Worm (Caenorhabditis elegans) whole organism, L1 larva: Measurements from ENCODE around the gene ZK632.9.

ENCODE experiments used
- C04F5.9 ChIP-seq: sonication (generic microtip); optimal IDR thresholded peaks from 2 replicates; lab custom pipeline; 2016; ENCODE audit warnings: missing genetic modification characterization, missing compliant biosample characterization
- C16A3.4 ChIP-seq: fragments of 150-350 bp; optimal IDR thresholded peaks from 2 replicates; lab custom pipeline; 2014; ENCODE audit warnings: missing biosample characterization, missing genetic modification characterization
- aly-2 ChIP-seq: fragments of 150-350 bp; optimal IDR thresholded peaks from 2 replicates; lab custom pipeline; 2014; ENCODE audit warnings: missing biosample characterization, missing genetic modification characterization
- ama-1 ChIP-seq: fragments of 150-350 bp; optimal IDR thresholded peaks from 2 replicates; lab custom pipeline; 2014
- ceh-63 ChIP-seq: fragments of 200-800 bp; sonication (Bioruptor generic); optimal IDR thresholded peaks from 2 replicates; lab custom pipeline; 2018; ENCODE audit warnings: mild to moderate bottlenecking, missing genetic modification characterization, missing compliant biosample characterization
- ceh-8 ChIP-seq: fragments of 200-800 bp; sonication (Bioruptor generic); optimal IDR thresholded peaks from 2 replicates; lab custom pipeline; 2018; ENCODE audit warnings: mild to moderate bottlenecking, missing genetic modification characterization, moderate library complexity, missing compliant biosample characterization
- ceh-82 ChIP-seq, 3 experiments: fragments of 150-350 bp in 1 of 3; sonication (generic microtip) in 2 of 3; optimal IDR thresholded peaks; 2 replicates each; lab custom pipeline; 2014 to 2017; ENCODE audit warnings: missing biosample characterization in 3 of 3, missing genetic modification characterization in 3 of 3
- ceh-88 ChIP-seq: fragments of 200-800 bp; sonication (Bioruptor generic); IDR thresholded peaks from 2 replicates; pipeline ENCODE4 v1.3.6; 2022; ENCODE audit warnings: missing genetic modification characterization, missing compliant biosample characterization
- ces-1 ChIP-seq: fragments of 150-350 bp; optimal IDR thresholded peaks from 2 replicates; lab custom pipeline; 2014; ENCODE audit warnings: missing biosample characterization, missing genetic modification reagents, missing genetic modification characterization
- efl-1 ChIP-seq, 4 experiments: fragments of 150-350 bp; optimal IDR thresholded peaks in 3 of 4; peaks in 1 of 4; 1 replicate in 1 of 4; 2 replicates in 3 of 4; lab custom pipeline; 2014; ENCODE audit warnings: missing biosample characterization in 2 of 4, missing genetic modification characterization in 2 of 4, missing genetic modification reagents in 2 of 4
- elt-3 ChIP-seq, 6 experiments: fragments of 150-350 bp in 1 of 6; sonication (generic microtip); optimal IDR thresholded peaks; 2 replicates each; lab custom pipeline; 2017 to 2018; ENCODE audit warnings: missing biosample characterization in 6 of 6, missing genetic modification characterization in 6 of 6, inconsistent platforms in 1 of 6
- fkh-10 ChIP-seq: sonication (generic microtip); optimal IDR thresholded peaks from 2 replicates; lab custom pipeline; 2017; ENCODE audit warnings: missing biosample characterization, missing genetic modification reagents, missing genetic modification characterization
- fkh-4 ChIP-seq: sonication (generic microtip); optimal IDR thresholded peaks from 2 replicates; lab custom pipeline; 2016; ENCODE audit warnings: missing compliant biosample characterization, missing genetic modification characterization, borderline replicate concordance
- fkh-8 ChIP-seq: sonication (generic microtip); optimal IDR thresholded peaks from 2 replicates; lab custom pipeline; 2016; ENCODE audit warnings: mild to moderate bottlenecking, missing genetic modification characterization, missing compliant biosample characterization
- grh-1 ChIP-seq: fragments of 200-800 bp; sonication (Bioruptor generic); IDR thresholded peaks from 2 replicates; pipeline ENCODE4 v1.3.6; 2022; ENCODE audit warnings: missing genetic modification reagents, missing genetic modification characterization, missing compliant biosample characterization
- hlh-17 ChIP-seq: fragments of 200-800 bp; sonication (Bioruptor generic); optimal IDR thresholded peaks from 2 replicates; lab custom pipeline; 2018; ENCODE audit warnings: missing genetic modification characterization, mild to moderate bottlenecking, missing compliant biosample characterization, moderate library complexity, borderline replicate concordance
- hpl-2 ChIP-seq: fragments of 150-350 bp; optimal IDR thresholded peaks from 2 replicates; lab custom pipeline; 2014; ENCODE audit warnings: missing biosample characterization, missing genetic modification reagents, missing genetic modification characterization
- irx-1 ChIP-seq: sonication (generic microtip); optimal IDR thresholded peaks from 2 replicates; lab custom pipeline; 2016; ENCODE audit warnings: missing genetic modification characterization, missing compliant biosample characterization
- jun-1 ChIP-seq: fragments of 150-350 bp; optimal IDR thresholded peaks from 2 replicates; lab custom pipeline; 2014; ENCODE audit warnings: missing biosample characterization, missing genetic modification reagents, missing genetic modification characterization
- lin-13 ChIP-seq: fragments of 150-350 bp; optimal IDR thresholded peaks from 2 replicates; lab custom pipeline; 2014; ENCODE audit warnings: missing biosample characterization, missing genetic modification reagents, missing genetic modification characterization
- lin-15B ChIP-seq: fragments of 150-350 bp; sonication (generic microtip); optimal IDR thresholded peaks from 3 replicates; lab custom pipeline; 2014; ENCODE audit warnings: missing biosample characterization, missing genetic modification characterization
- lin-35 ChIP-seq, 2 experiments: fragments of 150-350 bp; optimal IDR thresholded peaks; 2 replicates each; lab custom pipeline; 2014; ENCODE audit warnings: missing biosample characterization in 2 of 2, missing genetic modification characterization in 2 of 2, missing genetic modification reagents in 2 of 2
- lin-39 ChIP-seq: fragments of 150-350 bp; optimal IDR thresholded peaks from 2 replicates; lab custom pipeline; 2014; ENCODE audit warnings: missing biosample characterization, missing genetic modification reagents, missing genetic modification characterization
- lir-3 ChIP-seq: sonication (generic microtip); optimal IDR thresholded peaks from 2 replicates; lab custom pipeline; 2016; ENCODE audit warnings: mild to moderate bottlenecking, missing genetic modification characterization, moderate library complexity, missing compliant biosample characterization; ENCODE audit not compliant: poor library complexity
- lsy-2 ChIP-seq, 2 experiments: fragments of 150-350 bp; optimal IDR thresholded peaks; 2 replicates each; lab custom pipeline; 2014; ENCODE audit warnings: missing biosample characterization in 2 of 2, missing genetic modification characterization in 2 of 2
- mdl-1 ChIP-seq, 2 experiments: fragments of 150-350 bp; optimal IDR thresholded peaks; 2 replicates each; lab custom pipeline; 2014 to 2017; ENCODE audit warnings: missing biosample characterization in 2 of 2, missing genetic modification characterization in 2 of 2, inconsistent platforms in 1 of 2
- mef-2 ChIP-seq: fragments of 150-350 bp; optimal IDR thresholded peaks from 2 replicates; lab custom pipeline; 2014; ENCODE audit warnings: missing biosample characterization, missing genetic modification characterization
- mep-1 ChIP-seq: fragments of 150-350 bp; optimal IDR thresholded peaks from 2 replicates; lab custom pipeline; 2014; ENCODE audit warnings: missing biosample characterization, missing genetic modification characterization
- nhr-12 ChIP-seq: sonication (generic microtip); optimal IDR thresholded peaks from 2 replicates; lab custom pipeline; 2017; ENCODE audit warnings: missing biosample characterization, missing genetic modification characterization
- nhr-19 ChIP-seq: fragments of 200-800 bp; sonication (Bioruptor generic); conservative IDR thresholded peaks from 2 replicates; pipeline ENCODE4 v1.3.6; 2022; ENCODE audit warnings: missing genetic modification characterization, missing compliant biosample characterization
- nhr-20 ChIP-seq: sonication (generic microtip); optimal IDR thresholded peaks from 2 replicates; lab custom pipeline; 2016; ENCODE audit warnings: mild to moderate bottlenecking, missing genetic modification characterization, missing compliant biosample characterization
- nhr-237 ChIP-seq: fragments of 150-350 bp; optimal IDR thresholded peaks from 2 replicates; lab custom pipeline; 2014; ENCODE audit warnings: missing biosample characterization, missing genetic modification characterization
- nhr-71 ChIP-seq: sonication (generic microtip); optimal IDR thresholded peaks from 2 replicates; lab custom pipeline; 2016; ENCODE audit warnings: mild to moderate bottlenecking, missing genetic modification characterization, moderate library complexity, missing compliant biosample characterization
- nhr-77 ChIP-seq: fragments of 150-350 bp; optimal IDR thresholded peaks from 2 replicates; lab custom pipeline; 2014; ENCODE audit warnings: missing biosample characterization, missing genetic modification characterization
- nhr-84 ChIP-seq: sonication (generic microtip); optimal IDR thresholded peaks from 2 replicates; lab custom pipeline; 2017; ENCODE audit warnings: missing biosample characterization, missing genetic modification characterization
- nhr-85 ChIP-seq: sonication (generic microtip); peaks from one replicate; lab custom pipeline; 2016; ENCODE audit warnings: missing genetic modification characterization, inconsistent platforms, missing compliant biosample characterization
- pag-3 ChIP-seq: sonication (generic microtip); optimal IDR thresholded peaks from 2 replicates; lab custom pipeline; 2017; ENCODE audit warnings: missing genetic modification characterization, mild to moderate bottlenecking, missing compliant biosample characterization, antibody characterized with exemption, borderline replicate concordance; ENCODE audit not compliant: insufficient read depth
- pax-3 ChIP-seq: fragments of 200-800 bp; sonication (Bioruptor generic); optimal IDR thresholded peaks from 2 replicates; lab custom pipeline; 2018; ENCODE audit warnings: mild to moderate bottlenecking, missing genetic modification characterization, moderate library complexity, missing compliant biosample characterization
- pqm-1 ChIP-seq: sonication (generic microtip); optimal IDR thresholded peaks from 3 replicates; lab custom pipeline; 2017; ENCODE audit warnings: missing biosample characterization, missing genetic modification characterization
- rnt-1 ChIP-seq: sonication (generic microtip); optimal IDR thresholded peaks from 2 replicates; lab custom pipeline; 2016; ENCODE audit warnings: mild to moderate bottlenecking, missing genetic modification characterization, moderate library complexity, missing compliant biosample characterization
- snpc-4 ChIP-seq: fragments of 150-350 bp; optimal IDR thresholded peaks from 2 replicates; lab custom pipeline; 2014; ENCODE audit warnings: missing biosample characterization, missing genetic modification characterization
- swsn-7 ChIP-seq: sonication (generic microtip); optimal IDR thresholded peaks from 2 replicates; lab custom pipeline; 2016; ENCODE audit warnings: missing genetic modification characterization, missing compliant biosample characterization
- tlp-1 ChIP-seq: fragments of 150-350 bp; optimal IDR thresholded peaks from 2 replicates; lab custom pipeline; 2014; ENCODE audit warnings: missing biosample characterization, missing genetic modification characterization
- unc-130 ChIP-seq: fragments of 150-350 bp; optimal IDR thresholded peaks from 2 replicates; lab custom pipeline; 2017; ENCODE audit warnings: missing biosample characterization, missing genetic modification characterization, inconsistent platforms
- unc-30 ChIP-seq: sonication (generic microtip); optimal IDR thresholded peaks from 2 replicates; lab custom pipeline; 2017; ENCODE audit warnings: missing biosample characterization, missing genetic modification characterization
- unc-98 ChIP-seq: fragments of 200-800 bp; sonication (Bioruptor generic); IDR thresholded peaks from 2 replicates; pipeline ENCODE4 v1.3.6; 2022; ENCODE audit warnings: missing genetic modification characterization, missing compliant biosample characterization
- vab-15 ChIP-seq: sonication (generic microtip); optimal IDR thresholded peaks from 2 replicates; lab custom pipeline; 2017; ENCODE audit warnings: missing genotype, mild to moderate bottlenecking, missing genetic modification characterization, missing compliant biosample characterization
- zag-1 ChIP-seq: fragments of 150-350 bp; optimal IDR thresholded peaks from 2 replicates; lab custom pipeline; 2014; ENCODE audit warnings: missing biosample characterization, missing genetic modification characterization
- ztf-11 ChIP-seq, 2 experiments: sonication (generic microtip); optimal IDR thresholded peaks; 2 replicates each; lab custom pipeline; 2016 to 2017; ENCODE audit warnings: missing genetic modification characterization in 2 of 2, missing biosample characterization in 1 of 2, missing compliant biosample characterization in 1 of 2
- ztf-4 ChIP-seq: fragments of 150-350 bp; optimal IDR thresholded peaks from 2 replicates; lab custom pipeline; 2014; ENCODE audit warnings: missing biosample characterization, missing genetic modification characterization

ZK632.9 gene

ce11 chrIII:9827163-9827951, 2.1 kb upstream of the ZK632.9 start, which contains the start of the genes ZK632.10 and ZK632.11 (continued):
- TF ChIP-seq ztf-11 (tag; optimal IDR thresholded peaks at IDR 0.05; lab: Kevin White, UChicago) (no peak), unc-98 (GFP tag; lab: Robert Waterston, UW) (no peak), snpc-4 (tag; lab: Kevin White, UChicago) (no peak), pag-3 (tag; lab: Kevin White, UChicago) (no peak), lin-39 (tag; lab: Kevin White, UChicago) (no peak), lin-13 (GFP tag; lab: Kevin White, UChicago) (peak; percentile 47), zag-1 (tag; lab: Kevin White, UChicago) (no peak), C16A3.4 (tag; lab: Kevin White, UChicago) (peak; percentile 55), nhr-20 (no peak), nhr-12 (tag; lab: Kevin White, UChicago) (no peak), mdl-1 (tag; optimal IDR thresholded peaks at IDR 0.05; lab: Kevin White, UChicago) (peak in 1 of 2 experiments; percentile 47), efl-1 (optimal IDR thresholded peaks at IDR 0.05; lab: Kevin White, UChicago) (peak; percentile 47 to 48), efl-1 (GFP tag; optimal IDR thresholded peaks at IDR 0.05 in 1 of 2; lab: Kevin White, UChicago) (peak in 1 of 2 experiments; percentile 59), nhr-19 (peak; percentile 23; the same call in 1 of the 2 replicates), pax-3 (tag; lab: Kevin White, UChicago) (no peak), fkh-8 (peak; percentile 15), unc-30 (tag; lab: Kevin White, UChicago) (no peak), ceh-63 (no peak), ama-1 (lab: Kevin White, UChicago) (no peak), fkh-4 (tag; lab: Kevin White, UChicago) (no peak), lin-15B (tag; lab: Kevin White, UChicago) (peak; percentile 15), nhr-84 (no peak), C04F5.9 (tag; lab: Kevin White, UChicago) (peak; percentile 3), ceh-8 (GFP tag; lab: Kevin White, UChicago) (no peak), fkh-10 (no peak), rnt-1 (tag; lab: Kevin White, UChicago) (peak; percentile 55), grh-1 (GFP tag; lab: Robert Waterston, UW) (no peak), ceh-88 (GFP tag; lab: Robert Waterston, UW) (no peak), hpl-2 (GFP tag; lab: Kevin White, UChicago) (no peak), ztf-4 (tag; lab: Kevin White, UChicago) (no peak), hlh-17 (GFP tag; lab: Kevin White, UChicago) (no peak), mef-2 (tag; lab: Kevin White, UChicago) (no peak), elt-3 (tag; optimal IDR thresholded peaks at IDR 0.05; lab: Kevin White, UChicago) (peak in 1 of 6 experiments; percentile 29), lir-3 (no peak), unc-130 (peak; percentile 42), nhr-85 (peak; percentile 53)

- no peak for TF ChIP-seq ces-1 (GFP tag; lab: Kevin White, UChicago)
- peak; percentile 76 for TF ChIP-seq mep-1 (tag; lab: Kevin White, UChicago)
- no peak for TF ChIP-seq nhr-237 (tag; lab: Kevin White, UChicago)
- TF ChIP-seq nhr-20 = peak; percentile 71
- TF ChIP-seq jun-1 (tag; lab: Kevin White, UChicago) = peak; percentile 17
- peak; percentile 15 for TF ChIP-seq aly-2 (tag; lab: Kevin White, UChicago)
- no peak for TF ChIP-seq mef-2 (tag; lab: Kevin White, UChicago)
- no peak for TF ChIP-seq lin-15B (tag; lab: Kevin White, UChicago)
- TF ChIP-seq hpl-2 (GFP tag; lab: Kevin White, UChicago) = peak; percentile 10
- peak; percentile 89 for TF ChIP-seq ama-1 (lab: Kevin White, UChicago)
- peak; percentile 1 for TF ChIP-seq nhr-77
- peak in 1 of 3 experiments; percentile 25 for TF ChIP-seq ceh-82 (tag; optimal IDR thresholded peaks at IDR 0.05; lab: Kevin White, UChicago)
- TF ChIP-seq lir-3 = peak; percentile 11
- TF ChIP-seq vab-15 (tag; lab: Kevin White, UChicago) = no peak
- peak; percentile 56 for TF ChIP-seq swsn-7 (tag; lab: Kevin White, UChicago)
- peak; percentile 28 for TF ChIP-seq irx-1 (tag; lab: Kevin White, UChicago)
- TF ChIP-seq lin-35 (GFP tag; optimal IDR thresholded peaks at IDR 0.05; lab: Kevin White, UChicago) = peak; percentile 10 to 61
- TF ChIP-seq fkh-4 (tag; lab: Kevin White, UChicago) = no peak
- TF ChIP-seq tlp-1 (tag; lab: Kevin White, UChicago) = no peak
- peak; percentile 65 to 81 for TF ChIP-seq lsy-2 (tag; optimal IDR thresholded peaks at IDR 0.05; lab: Kevin White, UChicago)
- TF ChIP-seq nhr-71 (tag; lab: Kevin White, UChicago) = peak; percentile 84
- TF ChIP-seq C04F5.9 (tag; lab: Kevin White, UChicago) = peak; percentile 12
- no peak for TF ChIP-seq pqm-1 (tag; lab: Kevin White, UChicago)
Measured at ce11 chrIII:9826005-9826404, 773 bp upstream of the ZK632.9 start.
